Fruit fly (Drosophila melanogaster) whole organism: Measurements from ENCODE around the gene CG46310.

ENCODE experiments used
- CG8478 ChIP-seq: fragments of >200 bp; optimal IDR thresholded peaks from 2 replicates; lab custom pipeline; 2018; ENCODE audit warnings: inconsistent platforms
- EcR ChIP-seq, 2 experiments: fragments of >200 bp; optimal IDR thresholded peaks; 2 replicates each; lab custom pipeline; 2017; ENCODE audit warnings: missing biosample characterization in 2 of 2, missing genetic modification characterization in 2 of 2, missing genetic modification reagents in 2 of 2
- pan ChIP-seq: fragments of >200 bp; optimal IDR thresholded peaks from 2 replicates; lab custom pipeline; 2017
- psq ChIP-seq: fragments of >200 bp; optimal IDR thresholded peaks from 2 replicates; lab custom pipeline; 2017

DNA sequence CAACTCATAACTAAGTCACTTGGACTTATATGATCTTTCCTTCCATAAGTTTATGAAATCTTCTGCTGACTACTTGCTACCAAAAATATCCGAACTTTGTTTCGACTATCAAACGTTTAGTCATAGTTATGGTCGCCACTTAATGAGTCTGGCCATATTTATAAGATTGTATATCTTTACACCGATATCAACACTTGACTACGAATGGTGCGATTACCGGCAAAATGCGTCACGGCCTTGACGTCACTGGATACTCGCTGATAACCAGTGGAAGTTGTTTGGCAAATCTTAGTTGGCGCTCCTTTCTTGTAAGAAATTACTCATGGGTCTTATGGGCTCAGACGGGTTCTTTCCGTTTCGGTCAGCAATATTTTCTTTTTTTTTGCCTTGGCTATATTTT lies 3.8 kb downstream of the CG46310 start:
- TF ChIP-seq pan (lab: Kevin White, UChicago) (no peak), EcR (GFP tag; optimal IDR thresholded peaks at IDR 0.05; lab: Kevin White, UChicago) (no peak), psq (lab: Kevin White, UChicago) (no peak), CG8478 (lab: Kevin White, UChicago) (no peak)
